Worm (Caenorhabditis elegans) whole organism, L3 larva: ENCODE data around the gene cec-3.

Experiments
- R02D3.7 ChIP-seq: fragments of 150-350 bp; optimal IDR thresholded peaks from 2 replicates; lab custom pipeline; 2014; ENCODE audit warnings: missing biosample characterization, missing genetic modification characterization
- ZK546.5 ChIP-seq: sonication (generic microtip); optimal IDR thresholded peaks from 2 replicates; lab custom pipeline; 2017; ENCODE audit warnings: missing biosample characterization, missing genetic modification characterization
- aly-2 ChIP-seq: fragments of 150-350 bp; optimal IDR thresholded peaks from 2 replicates; lab custom pipeline; 2014; ENCODE audit warnings: missing biosample characterization, missing genetic modification characterization
- ama-1 ChIP-seq: fragments of 150-350 bp; optimal IDR thresholded peaks from 2 replicates; lab custom pipeline; 2018
- ceh-16 ChIP-seq: sonication (generic microtip); optimal IDR thresholded peaks from 2 replicates; lab custom pipeline; 2017; ENCODE audit warnings: missing biosample characterization, missing genetic modification characterization
- ceh-28 ChIP-seq: fragments of 150-350 bp; optimal IDR thresholded peaks from 2 replicates; lab custom pipeline; 2014; ENCODE audit warnings: missing biosample characterization, missing genetic modification reagents, missing genetic modification characterization
- ceh-82 ChIP-seq: fragments of 150-350 bp; optimal IDR thresholded peaks from 2 replicates; lab custom pipeline; 2014; ENCODE audit warnings: missing biosample characterization, missing genetic modification characterization
- ceh-9 ChIP-seq: sonication (generic microtip); optimal IDR thresholded peaks from 2 replicates; lab custom pipeline; 2018; ENCODE audit warnings: missing biosample characterization, missing genetic modification characterization
- daf-12 ChIP-seq: fragments of 150-350 bp; optimal IDR thresholded peaks from 2 replicates; lab custom pipeline; 2014; ENCODE audit warnings: missing biosample characterization, missing genetic modification reagents, missing genetic modification characterization
- egl-27 ChIP-seq: sonication (generic microtip); optimal IDR thresholded peaks from 4 replicates; lab custom pipeline; 2017; ENCODE audit warnings: missing biosample characterization, missing genetic modification reagents, missing genetic modification characterization
- egl-5 ChIP-seq: fragments of 150-350 bp; optimal IDR thresholded peaks from 2 replicates; lab custom pipeline; 2017; ENCODE audit warnings: missing biosample characterization, missing genetic modification reagents, missing genetic modification characterization, inconsistent platforms
- elt-1 ChIP-seq: fragments of 150-350 bp; optimal IDR thresholded peaks from 2 replicates; lab custom pipeline; 2014; ENCODE audit warnings: missing biosample characterization, missing genetic modification characterization
- elt-2 ChIP-seq: sonication (generic microtip); optimal IDR thresholded peaks from 2 replicates; lab custom pipeline; 2016; ENCODE audit warnings: missing genetic modification reagents, mild to moderate bottlenecking, missing genetic modification characterization, missing compliant biosample characterization
- elt-3 ChIP-seq, 3 experiments: fragments of 150-350 bp in 1 of 3; sonication (generic microtip) in 2 of 3; optimal IDR thresholded peaks; 2 replicates in 2 of 3; 4 replicates in 1 of 3; lab custom pipeline; 2014 to 2017; ENCODE audit warnings: missing biosample characterization in 3 of 3, missing genetic modification characterization in 3 of 3
- fkh-10 ChIP-seq: sonication (generic microtip); optimal IDR thresholded peaks from 2 replicates; lab custom pipeline; 2017; ENCODE audit warnings: missing biosample characterization, missing genetic modification reagents, missing genetic modification characterization
- fkh-2 ChIP-seq: fragments of 150-350 bp; optimal IDR thresholded peaks from 2 replicates; lab custom pipeline; 2014; ENCODE audit warnings: missing biosample characterization, missing genetic modification reagents, missing genetic modification characterization
- fos-1 ChIP-seq: fragments of 150-350 bp; optimal IDR thresholded peaks from 2 replicates; lab custom pipeline; 2014; ENCODE audit warnings: missing biosample characterization, missing genetic modification characterization
- hmg-11 ChIP-seq: sonication (generic microtip); optimal IDR thresholded peaks from 2 replicates; lab custom pipeline; 2016; ENCODE audit warnings: missing genetic modification characterization, missing compliant biosample characterization
- jun-1 ChIP-seq: fragments of 150-350 bp; optimal IDR thresholded peaks from 2 replicates; lab custom pipeline; 2014; ENCODE audit warnings: missing biosample characterization, missing genetic modification reagents, missing genetic modification characterization
- lin-15B ChIP-seq: fragments of 150-350 bp; optimal IDR thresholded peaks from 2 replicates; lab custom pipeline; 2014; ENCODE audit warnings: missing biosample characterization, missing genetic modification characterization
- lin-39 ChIP-seq: fragments of 150-350 bp; optimal IDR thresholded peaks from 2 replicates; lab custom pipeline; 2018; ENCODE audit warnings: missing biosample characterization, missing genetic modification reagents, missing genetic modification characterization
- mdl-1 ChIP-seq: fragments of 150-350 bp; optimal IDR thresholded peaks from 2 replicates; lab custom pipeline; 2014; ENCODE audit warnings: missing biosample characterization, missing genetic modification characterization
- mml-1 ChIP-seq: fragments of 150-350 bp; sonication (generic microtip); optimal IDR thresholded peaks from 3 replicates; lab custom pipeline; 2014; ENCODE audit warnings: missing biosample characterization, missing genetic modification characterization
- nfya-1 ChIP-seq: sonication (generic microtip); optimal IDR thresholded peaks from 2 replicates; lab custom pipeline; 2017; ENCODE audit warnings: missing genetic modification characterization, mild to moderate bottlenecking, missing compliant biosample characterization, antibody characterized with exemption, moderate library complexity; ENCODE audit not compliant: insufficient read depth
- nhr-11 ChIP-seq: fragments of 150-350 bp; optimal IDR thresholded peaks from 2 replicates; lab custom pipeline; 2014; ENCODE audit warnings: missing biosample characterization, missing genetic modification characterization
- nhr-12 ChIP-seq: fragments of 150-350 bp; optimal IDR thresholded peaks from 2 replicates; lab custom pipeline; 2014; ENCODE audit warnings: missing biosample characterization, missing genetic modification characterization
- nhr-23 ChIP-seq: fragments of 150-350 bp; optimal IDR thresholded peaks from 2 replicates; lab custom pipeline; 2014; ENCODE audit warnings: missing biosample characterization, missing genetic modification reagents, missing genetic modification characterization
- nhr-237 ChIP-seq: fragments of 150-350 bp; optimal IDR thresholded peaks from 2 replicates; lab custom pipeline; 2014; ENCODE audit warnings: missing biosample characterization, missing genetic modification characterization
- nhr-25 ChIP-seq: sonication (generic microtip); optimal IDR thresholded peaks from 2 replicates; lab custom pipeline; 2017; ENCODE audit warnings: missing biosample characterization, missing genetic modification characterization
- nhr-28 ChIP-seq: fragments of 150-350 bp; optimal IDR thresholded peaks from 2 replicates; lab custom pipeline; 2014; ENCODE audit warnings: missing biosample characterization, missing genetic modification characterization
- nhr-43 ChIP-seq: sonication (generic microtip); optimal IDR thresholded peaks from 2 replicates; lab custom pipeline; 2016; ENCODE audit warnings: mild to moderate bottlenecking, missing genetic modification characterization, missing compliant biosample characterization; ENCODE audit not compliant: poor library complexity, severe bottlenecking
- nhr-67 ChIP-seq: fragments of 150-350 bp; optimal IDR thresholded peaks from 2 replicates; lab custom pipeline; 2014; ENCODE audit warnings: missing biosample characterization, missing genetic modification characterization
- nhr-76 ChIP-seq: fragments of 150-350 bp; sonication (generic microtip); optimal IDR thresholded peaks from 5 replicates; lab custom pipeline; 2014; ENCODE audit warnings: missing biosample characterization, missing genetic modification characterization
- nhr-77 ChIP-seq: fragments of 150-350 bp; optimal IDR thresholded peaks from 2 replicates; lab custom pipeline; 2014; ENCODE audit warnings: missing biosample characterization, missing genetic modification characterization
- pha-4 ChIP-seq: fragments of 150-350 bp; optimal IDR thresholded peaks from 2 replicates; lab custom pipeline; 2014; ENCODE audit warnings: missing biosample characterization, missing genetic modification reagents, missing genetic modification characterization
- pqm-1 ChIP-seq: fragments of 150-350 bp; optimal IDR thresholded peaks from 2 replicates; lab custom pipeline; 2017; ENCODE audit warnings: missing biosample characterization, missing genetic modification characterization, inconsistent platforms
- sea-2 ChIP-seq: fragments of 150-350 bp; sonication (generic microtip); optimal IDR thresholded peaks from 4 replicates; lab custom pipeline; 2014; ENCODE audit warnings: missing biosample characterization, missing genetic modification reagents, missing genetic modification characterization
- skn-1 ChIP-seq: fragments of 150-350 bp; optimal IDR thresholded peaks from 2 replicates; lab custom pipeline; 2014; ENCODE audit warnings: missing biosample characterization, missing genetic modification characterization
- snpc-4 ChIP-seq: fragments of 150-350 bp; optimal IDR thresholded peaks from 2 replicates; lab custom pipeline; 2014; ENCODE audit warnings: missing biosample characterization, missing genetic modification characterization
- unc-39 ChIP-seq: sonication (generic microtip); optimal IDR thresholded peaks from 4 replicates; lab custom pipeline; 2017; ENCODE audit warnings: missing biosample characterization, missing genetic modification characterization
- unc-62 ChIP-seq: fragments of 150-350 bp; sonication (generic microtip); optimal IDR thresholded peaks from 4 replicates; lab custom pipeline; 2014; ENCODE audit warnings: missing biosample characterization, missing genetic modification reagents, missing genetic modification characterization
- zag-1 ChIP-seq: fragments of 150-350 bp; optimal IDR thresholded peaks from 2 replicates; lab custom pipeline; 2014; ENCODE audit warnings: missing biosample characterization, missing genetic modification characterization
- ztf-11 ChIP-seq: fragments of 150-350 bp; optimal IDR thresholded peaks from 2 replicates; lab custom pipeline; 2014; ENCODE audit warnings: missing biosample characterization, missing genetic modification characterization
- ztf-4 ChIP-seq: fragments of 150-350 bp; optimal IDR thresholded peaks from 2 replicates; lab custom pipeline; 2014; ENCODE audit warnings: missing biosample characterization, missing genetic modification characterization

cec-3 gene

DNA sequence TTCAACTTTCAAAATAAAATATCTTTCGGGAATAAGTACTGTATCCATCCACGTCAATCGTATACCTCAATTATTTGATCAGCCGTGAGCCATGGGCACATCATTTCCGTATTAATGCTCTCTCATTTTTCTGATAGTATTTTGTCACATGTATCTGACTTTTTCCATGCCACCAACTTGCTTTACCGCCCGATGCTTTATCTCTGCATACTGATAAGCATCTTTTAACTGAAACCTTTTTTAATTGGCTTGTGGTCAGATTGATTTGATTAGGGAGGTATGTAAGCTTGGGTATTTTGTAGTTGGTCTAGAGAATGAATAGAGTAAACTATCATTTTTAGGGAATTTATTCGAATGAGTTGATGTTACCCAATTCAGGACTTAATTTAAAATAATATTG is 31.9 kb upstream of the cec-3 start:
- TF ChIP-seq egl-5 (tag; lab: Kevin White, UChicago) (no peak), pqm-1 (tag; lab: Kevin White, UChicago) (peak; percentile 57), lin-39 (no peak), nfya-1 (tag; lab: Kevin White, UChicago) (no peak), nhr-76 (tag; lab: Kevin White, UChicago) (no peak), lin-15B (tag; lab: Kevin White, UChicago) (no peak), mdl-1 (tag; lab: Kevin White, UChicago) (no peak), sea-2 (no peak), elt-2 (tag; lab: Kevin White, UChicago) (peak; percentile 74)

DNA sequence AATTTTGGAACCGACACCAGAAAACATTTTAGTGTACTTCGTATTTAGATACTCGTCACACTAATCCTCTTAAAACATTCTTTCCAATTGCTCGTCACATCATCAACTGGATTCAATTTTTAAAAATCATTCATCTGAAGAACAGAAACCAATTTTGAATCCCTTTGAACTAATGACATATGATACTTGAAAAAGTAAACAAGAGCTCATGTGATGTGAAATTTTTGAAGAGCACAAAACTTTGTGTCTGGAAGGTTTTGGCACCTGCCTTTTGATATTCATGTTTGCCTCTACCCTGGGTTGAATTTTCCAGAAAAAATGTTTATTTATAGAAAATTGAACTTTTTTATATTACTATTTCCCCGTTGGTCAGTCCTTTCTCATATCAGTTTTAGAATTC is 31.4 kb upstream of the cec-3 start:
- TF ChIP-seq egl-5 (tag; lab: Kevin White, UChicago) (no peak), nhr-23 (tag; lab: Kevin White, UChicago) (no peak), nhr-12 (tag; lab: Kevin White, UChicago) (no peak), elt-2 (tag; lab: Kevin White, UChicago) (peak; percentile 43), ZK546.5 (tag; lab: Kevin White, UChicago) (no peak), pqm-1 (tag; lab: Kevin White, UChicago) (peak; percentile 15), fkh-10 (GFP tag; lab: Kevin White, UChicago) (no peak), lin-39 (no peak), nhr-25 (tag; lab: Kevin White, UChicago) (no peak), mdl-1 (tag; lab: Kevin White, UChicago) (no peak), pha-4 (tag; lab: Kevin White, UChicago) (peak; percentile 89), lin-15B (tag; lab: Kevin White, UChicago) (no peak), nhr-28 (tag; lab: Kevin White, UChicago) (no peak), elt-3 (tag; optimal IDR thresholded peaks at IDR 0.05; lab: Kevin White, UChicago) (no peak), elt-1 (no peak), snpc-4 (tag; lab: Kevin White, UChicago) (no peak), zag-1 (tag; lab: Kevin White, UChicago) (no peak), hmg-11 (tag; lab: Kevin White, UChicago) (no peak), nhr-11 (tag; lab: Kevin White, UChicago) (no peak), ztf-4 (no peak)
- TF ChIP-seq, all 47 proteins: peak for 3

DNA sequence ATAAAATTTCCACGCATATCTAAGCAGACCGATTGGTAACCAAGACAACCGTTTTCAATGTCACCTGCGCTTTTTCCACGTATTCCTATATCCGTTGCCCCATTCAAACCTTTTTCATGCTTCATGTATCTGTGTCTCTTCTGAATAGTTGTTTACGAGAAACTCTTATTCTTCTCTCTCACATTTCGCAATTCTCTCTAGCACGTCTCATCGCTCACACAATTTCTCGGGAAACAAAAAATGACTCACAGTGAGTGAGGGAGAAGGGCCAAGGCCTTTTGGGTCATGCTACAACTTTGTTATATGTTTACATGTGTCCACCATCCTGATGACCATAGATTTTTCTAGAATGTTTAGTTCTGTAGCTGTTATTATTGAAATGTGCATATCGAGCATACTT is 29.9 kb upstream of the cec-3 start:
- TF ChIP-seq nhr-11 (tag; lab: Kevin White, UChicago) (peak; percentile 91), skn-1 (peak; percentile 19), snpc-4 (tag; lab: Kevin White, UChicago) (peak; percentile 45), nhr-23 (tag; lab: Kevin White, UChicago) (peak; percentile 1), nhr-12 (tag; lab: Kevin White, UChicago) (no peak), mdl-1 (tag; lab: Kevin White, UChicago) (no peak), aly-2 (tag; lab: Kevin White, UChicago) (no peak), nhr-77 (tag; lab: Kevin White, UChicago) (no peak), fkh-2 (peak; percentile 87), ztf-11 (tag; lab: Kevin White, UChicago) (no peak), lin-39 (peak; percentile 67), fkh-10 (GFP tag; lab: Kevin White, UChicago) (peak; percentile 69), ama-1 (lab: Kevin White, UChicago) (peak; percentile 53), elt-1 (no peak), egl-27 (no peak), nhr-25 (tag; lab: Kevin White, UChicago) (peak; percentile 61), nhr-237 (no peak), mml-1 (tag; lab: Kevin White, UChicago) (no peak), unc-62 (GFP tag; lab: Kevin White, UChicago) (no peak), hmg-11 (tag; lab: Kevin White, UChicago) (peak; percentile 36), R02D3.7 (tag; lab: Kevin White, UChicago) (no peak), nhr-43 (tag; lab: Kevin White, UChicago) (no peak), ceh-16 (tag; lab: Kevin White, UChicago) (no peak), egl-5 (tag; lab: Kevin White, UChicago) (peak; percentile 72), elt-2 (tag; lab: Kevin White, UChicago) (no peak), ceh-9 (no peak), sea-2 (peak; percentile 27), nhr-67 (tag; lab: Kevin White, UChicago) (no peak), ceh-82 (tag; lab: Kevin White, UChicago) (no peak), ztf-4 (no peak), nhr-28 (tag; lab: Kevin White, UChicago) (no peak), unc-39 (tag; lab: Kevin White, UChicago) (no peak), daf-12 (no peak), fos-1 (no peak), pha-4 (tag; lab: Kevin White, UChicago) (peak; percentile 32), ceh-28 (peak; percentile 8), nfya-1 (tag; lab: Kevin White, UChicago) (peak; percentile 63), jun-1 (tag; lab: Kevin White, UChicago) (peak; percentile 22), lin-15B (tag; lab: Kevin White, UChicago) (peak; percentile 7)
